Worm (Caenorhabditis elegans) whole organism, L1 larva: ENCODE measurements around the gene srt-38.

Experiments
- C16A3.4 ChIP-seq: fragments of 150-350 bp; optimal IDR thresholded peaks from 2 replicates; lab custom pipeline; 2014; ENCODE audit warnings: missing biosample characterization, missing genetic modification characterization
- alr-1 ChIP-seq: fragments of 200-800 bp; sonication (Bioruptor generic); optimal IDR thresholded peaks from 2 replicates; lab custom pipeline; 2018; ENCODE audit warnings: borderline replicate concordance, mild to moderate bottlenecking, missing genetic modification characterization, missing compliant biosample characterization
- aly-2 ChIP-seq: fragments of 150-350 bp; optimal IDR thresholded peaks from 2 replicates; lab custom pipeline; 2014; ENCODE audit warnings: missing biosample characterization, missing genetic modification characterization
- ama-1 ChIP-seq: fragments of 150-350 bp; optimal IDR thresholded peaks from 2 replicates; lab custom pipeline; 2014
- ceh-63 ChIP-seq: fragments of 200-800 bp; sonication (Bioruptor generic); optimal IDR thresholded peaks from 2 replicates; lab custom pipeline; 2018; ENCODE audit warnings: mild to moderate bottlenecking, missing genetic modification characterization, missing compliant biosample characterization
- ceh-8 ChIP-seq: fragments of 200-800 bp; sonication (Bioruptor generic); optimal IDR thresholded peaks from 2 replicates; lab custom pipeline; 2018; ENCODE audit warnings: mild to moderate bottlenecking, missing genetic modification characterization, moderate library complexity, missing compliant biosample characterization
- ceh-88 ChIP-seq: fragments of 200-800 bp; sonication (Bioruptor generic); IDR thresholded peaks from 2 replicates; pipeline ENCODE4 v1.3.6; 2022; ENCODE audit warnings: missing genetic modification characterization, missing compliant biosample characterization
- ces-1 ChIP-seq: fragments of 150-350 bp; optimal IDR thresholded peaks from 2 replicates; lab custom pipeline; 2014; ENCODE audit warnings: missing biosample characterization, missing genetic modification reagents, missing genetic modification characterization
- dsc-1 ChIP-seq: sonication (generic microtip); optimal IDR thresholded peaks from 2 replicates; lab custom pipeline; 2016; ENCODE audit warnings: mild to moderate bottlenecking, missing genetic modification characterization, missing compliant biosample characterization
- efl-1 ChIP-seq, 4 experiments: fragments of 150-350 bp; optimal IDR thresholded peaks in 3 of 4; peaks in 1 of 4; 1 replicate in 1 of 4; 2 replicates in 3 of 4; lab custom pipeline; 2014; ENCODE audit warnings: missing biosample characterization in 2 of 4, missing genetic modification characterization in 2 of 4, missing genetic modification reagents in 2 of 4
- fos-1 ChIP-seq: fragments of 150-350 bp; optimal IDR thresholded peaks from 2 replicates; lab custom pipeline; 2014; ENCODE audit warnings: missing biosample characterization, missing genetic modification characterization
- grh-1 ChIP-seq: fragments of 200-800 bp; sonication (Bioruptor generic); IDR thresholded peaks from 2 replicates; pipeline ENCODE4 v1.3.6; 2022; ENCODE audit warnings: missing genetic modification reagents, missing genetic modification characterization, missing compliant biosample characterization
- hpl-2 ChIP-seq: fragments of 150-350 bp; optimal IDR thresholded peaks from 2 replicates; lab custom pipeline; 2014; ENCODE audit warnings: missing biosample characterization, missing genetic modification reagents, missing genetic modification characterization
- jun-1 ChIP-seq: fragments of 150-350 bp; optimal IDR thresholded peaks from 2 replicates; lab custom pipeline; 2014; ENCODE audit warnings: missing biosample characterization, missing genetic modification reagents, missing genetic modification characterization
- lin-13 ChIP-seq: fragments of 150-350 bp; optimal IDR thresholded peaks from 2 replicates; lab custom pipeline; 2014; ENCODE audit warnings: missing biosample characterization, missing genetic modification reagents, missing genetic modification characterization
- lin-14 ChIP-seq: fragments of 200-800 bp; sonication (Bioruptor generic); optimal IDR thresholded peaks from 2 replicates; lab custom pipeline; 2018; ENCODE audit warnings: mild to moderate bottlenecking, missing genetic modification characterization, moderate library complexity, missing compliant biosample characterization
- lir-3 ChIP-seq: sonication (generic microtip); optimal IDR thresholded peaks from 2 replicates; lab custom pipeline; 2016; ENCODE audit warnings: mild to moderate bottlenecking, missing genetic modification characterization, moderate library complexity, missing compliant biosample characterization; ENCODE audit not compliant: poor library complexity
- lsy-2 ChIP-seq, 2 experiments: fragments of 150-350 bp; optimal IDR thresholded peaks; 2 replicates each; lab custom pipeline; 2014; ENCODE audit warnings: missing biosample characterization in 2 of 2, missing genetic modification characterization in 2 of 2
- mef-2 ChIP-seq: fragments of 150-350 bp; optimal IDR thresholded peaks from 2 replicates; lab custom pipeline; 2014; ENCODE audit warnings: missing biosample characterization, missing genetic modification characterization
- nhr-11 ChIP-seq: fragments of 150-350 bp; optimal IDR thresholded peaks from 2 replicates; lab custom pipeline; 2014; ENCODE audit warnings: missing biosample characterization, missing genetic modification characterization
- nhr-12 ChIP-seq: sonication (generic microtip); optimal IDR thresholded peaks from 2 replicates; lab custom pipeline; 2017; ENCODE audit warnings: missing biosample characterization, missing genetic modification characterization
- nhr-20 ChIP-seq: sonication (generic microtip); optimal IDR thresholded peaks from 2 replicates; lab custom pipeline; 2016; ENCODE audit warnings: mild to moderate bottlenecking, missing genetic modification characterization, missing compliant biosample characterization
- nhr-71 ChIP-seq: sonication (generic microtip); optimal IDR thresholded peaks from 2 replicates; lab custom pipeline; 2016; ENCODE audit warnings: mild to moderate bottlenecking, missing genetic modification characterization, moderate library complexity, missing compliant biosample characterization
- nhr-77 ChIP-seq: fragments of 150-350 bp; optimal IDR thresholded peaks from 2 replicates; lab custom pipeline; 2014; ENCODE audit warnings: missing biosample characterization, missing genetic modification characterization
- pag-3 ChIP-seq: sonication (generic microtip); optimal IDR thresholded peaks from 2 replicates; lab custom pipeline; 2017; ENCODE audit warnings: missing genetic modification characterization, mild to moderate bottlenecking, missing compliant biosample characterization, antibody characterized with exemption, borderline replicate concordance; ENCODE audit not compliant: insufficient read depth
- skn-1 ChIP-seq: fragments of 150-350 bp; optimal IDR thresholded peaks from 2 replicates; lab custom pipeline; 2014; ENCODE audit warnings: missing biosample characterization, missing genetic modification characterization
- snpc-4 ChIP-seq: fragments of 150-350 bp; optimal IDR thresholded peaks from 2 replicates; lab custom pipeline; 2014; ENCODE audit warnings: missing biosample characterization, missing genetic modification characterization
- snu-23 ChIP-seq: sonication (generic microtip); optimal IDR thresholded peaks from 2 replicates; lab custom pipeline; 2016; ENCODE audit warnings: missing genetic modification characterization, missing compliant biosample characterization
- unc-30 ChIP-seq: sonication (generic microtip); optimal IDR thresholded peaks from 2 replicates; lab custom pipeline; 2017; ENCODE audit warnings: missing biosample characterization, missing genetic modification characterization
- unc-98 ChIP-seq: fragments of 200-800 bp; sonication (Bioruptor generic); IDR thresholded peaks from 2 replicates; pipeline ENCODE4 v1.3.6; 2022; ENCODE audit warnings: missing genetic modification characterization, missing compliant biosample characterization
- vab-15 ChIP-seq: sonication (generic microtip); optimal IDR thresholded peaks from 2 replicates; lab custom pipeline; 2017; ENCODE audit warnings: missing genotype, mild to moderate bottlenecking, missing genetic modification characterization, missing compliant biosample characterization
- xbp-1 ChIP-seq: sonication (generic microtip); optimal IDR thresholded peaks from 2 replicates; lab custom pipeline; 2016; ENCODE audit warnings: missing genetic modification characterization, missing compliant biosample characterization
- ztf-11 ChIP-seq, 2 experiments: sonication (generic microtip); optimal IDR thresholded peaks; 2 replicates each; lab custom pipeline; 2016 to 2017; ENCODE audit warnings: missing genetic modification characterization in 2 of 2, missing biosample characterization in 1 of 2, missing compliant biosample characterization in 1 of 2

srt-38 gene

DNA sequence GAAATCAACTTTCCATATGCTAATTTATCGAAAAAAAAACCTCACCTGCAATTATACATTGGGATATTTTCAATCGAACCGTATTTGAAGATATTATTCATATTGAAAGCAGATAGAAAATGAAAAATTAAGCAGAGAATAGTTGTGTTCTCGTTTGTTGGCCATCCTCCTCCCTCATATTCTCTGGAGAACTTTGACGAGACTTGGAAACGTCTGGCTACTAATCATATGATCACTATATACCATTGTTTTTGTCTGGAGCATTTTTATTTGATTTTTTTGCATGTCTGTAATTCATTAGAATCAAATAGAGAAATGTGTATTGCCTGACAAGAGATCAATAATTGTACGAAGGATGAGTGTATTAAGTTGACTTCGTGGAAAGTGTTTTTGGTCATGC is 6.6 kb downstream of the srt-38 start, which contains the start of gene srt-35:
TSS of gene srt-35 (minus strand) at position 101 of the 400 bp plus-strand sequence.
- TF ChIP-seq nhr-71 (tag; lab: Kevin White, UChicago) (no peak), unc-98 (GFP tag; lab: Robert Waterston, UW) (no peak), unc-30 (no peak), nhr-12 (tag; lab: Kevin White, UChicago) (no peak), pag-3 (tag; lab: Kevin White, UChicago) (no peak)

DNA sequence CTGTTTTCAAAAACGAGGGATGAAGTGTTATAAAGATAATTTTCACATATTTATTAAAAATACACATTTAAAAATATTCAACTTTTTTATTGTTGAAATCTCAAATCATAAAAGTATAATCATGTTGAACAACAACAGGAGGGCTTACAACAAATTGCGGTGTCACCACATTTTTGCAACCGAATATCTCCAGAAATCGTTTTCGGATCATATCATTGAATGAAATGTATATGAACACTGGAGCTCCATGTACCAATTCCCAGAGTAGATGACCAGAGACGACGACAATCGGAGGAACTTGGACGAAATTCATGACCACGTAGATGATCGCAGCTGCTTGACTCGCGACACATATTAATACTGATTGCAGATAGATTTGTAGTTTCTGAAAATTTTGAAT is 9.8 kb downstream of the srt-38 start:
- TF ChIP-seq ceh-63 (GFP tag; lab: Kevin White, UChicago): no peak
- no peak for TF ChIP-seq ama-1 (lab: Kevin White, UChicago)
- no peak for TF ChIP-seq efl-1 (optimal IDR thresholded peaks at IDR 0.05; lab: Kevin White, UChicago)
- TF ChIP-seq efl-1 (GFP tag; optimal IDR thresholded peaks at IDR 0.05 in 1 of 2; lab: Kevin White, UChicago): peak in 1 of 2 experiments; percentile 64
- no peak for TF ChIP-seq skn-1 (tag; lab: Kevin White, UChicago)

- TF ChIP-seq nhr-77 (tag; lab: Kevin White, UChicago) (no peak), alr-1 (tag; lab: Kevin White, UChicago) (no peak), C16A3.4 (no peak), ceh-88 (no peak), nhr-11 (no peak), snu-23 (GFP tag; lab: Kevin White, UChicago) (no peak), fos-1 (tag; lab: Kevin White, UChicago) (no peak), jun-1 (no peak), lin-13 (GFP tag; lab: Kevin White, UChicago) (no peak), ceh-8 (no peak), dsc-1 (tag; lab: Kevin White, UChicago) (no peak), ztf-11 (tag; optimal IDR thresholded peaks at IDR 0.05; lab: Kevin White, UChicago) (no peak), lin-14 (GFP tag; lab: Kevin White, UChicago) (no peak), mef-2 (tag; lab: Kevin White, UChicago) (no peak), ces-1 (GFP tag; lab: Kevin White, UChicago) (no peak)
These were observed 11.1 kb downstream of the srt-38 start, which contains the start of gene srt-3 for ce11 chrV:4260090-4260489. Gene srt-3 (minus strand): TSS chrV:4260190.

- TF ChIP-seq ztf-11 (tag; optimal IDR thresholded peaks at IDR 0.05; lab: Kevin White, UChicago): no peak
- TF ChIP-seq lin-14 (GFP tag; lab: Kevin White, UChicago): no peak
- TF ChIP-seq nhr-20 (tag; lab: Kevin White, UChicago): no peak
- no peak for TF ChIP-seq xbp-1
- no peak for TF ChIP-seq unc-98 (GFP tag; lab: Robert Waterston, UW)
These were observed 14.7 kb downstream of the srt-38 start, which contains the start of gene srt-14 for ce11 chrV:4256474-4256873. Gene srt-14 (minus strand): TSS chrV:4256574.

- TF ChIP-seq grh-1 (no peak), lir-3 (tag; lab: Kevin White, UChicago) (no peak), vab-15 (tag; lab: Kevin White, UChicago) (no peak), ceh-88 (no peak), snpc-4 (tag; lab: Kevin White, UChicago) (no peak), lsy-2 (tag; optimal IDR thresholded peaks at IDR 0.05; lab: Kevin White, UChicago) (no peak), fos-1 (tag; lab: Kevin White, UChicago) (no peak), hpl-2 (GFP tag; lab: Kevin White, UChicago) (no peak), aly-2 (tag; lab: Kevin White, UChicago) (no peak), pag-3 (tag; lab: Kevin White, UChicago) (no peak)
These were observed 21.1 kb downstream of the srt-38 start, which contains the start of gene srt-13 for ce11 chrV:4250047-4250446. Gene srt-13 (minus strand): TSS chrV:4250147.
